Fruit fly (Drosophila melanogaster): Measurements from ENCODE around the gene CG5953.

Gene CG5953

DNA sequence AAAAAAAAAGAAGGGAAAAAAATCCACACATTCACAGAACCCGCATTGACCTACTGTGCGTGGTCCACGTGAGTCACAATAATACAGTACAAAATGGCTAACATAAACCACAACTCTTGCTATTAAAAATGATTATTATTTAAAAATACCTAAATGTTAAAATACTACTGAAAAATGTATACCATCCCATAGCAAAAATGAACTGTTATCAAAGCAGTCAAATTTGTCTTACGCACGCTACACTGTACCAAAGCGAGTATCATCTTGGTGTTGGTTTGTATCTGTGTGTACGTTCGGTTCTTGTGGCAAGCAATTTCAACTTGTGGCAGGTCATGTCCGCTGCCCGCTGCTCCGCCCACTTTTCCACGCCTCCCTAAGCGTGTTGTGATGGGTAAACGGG, 32.2 kb downstream of the CG5953 start:
- TF ChIP-seq ac (GFP tag; optimal IDR thresholded peaks at IDR 0.05) (peak; percentile 61), mam (GFP tag; optimal IDR thresholded peaks at IDR 0.05) (peak; percentile 82), pan (optimal IDR thresholded peaks at IDR 0.05) (no peak), pan (GFP tag; optimal IDR thresholded peaks at IDR 0.05 in 1 of 2, IDR thresholded peaks at IDR 0.05 in 1 of 2) (peak in 1 of 2 experiments; percentile 94), HLH54F (GFP tag; optimal IDR thresholded peaks at IDR 0.05) (peak; percentile 69), Sry-β (GFP tag; optimal IDR thresholded peaks at IDR 0.05) (no peak), CG10462 (GFP tag; optimal IDR thresholded peaks at IDR 0.05) (peak; percentile 71), H2.0 (GFP tag; IDR thresholded peaks at IDR 0.05) (peak; percentile 89), CG13894 (tag; optimal IDR thresholded peaks at IDR 0.05) (peak; percentile 79), tll (GFP tag; optimal IDR thresholded peaks at IDR 0.05) (peak in 1 of 2 experiments; percentile 57), fu2 (GFP tag; optimal IDR thresholded peaks at IDR 0.05) (peak; percentile 60), CG14667 (GFP tag; IDR thresholded peaks at IDR 0.05) (peak; percentile 92), TFAM (GFP tag; optimal IDR thresholded peaks at IDR 0.05) (no peak), chif (GFP tag; optimal IDR thresholded peaks at IDR 0.05) (peak; percentile 80 to 90), CG1603 (tag; optimal IDR thresholded peaks at IDR 0.05) (peak; percentile 96), CG1792 (GFP tag; optimal IDR thresholded peaks at IDR 0.05) (peak; percentile 78), CG8388 (GFP tag; optimal IDR thresholded peaks at IDR 0.05) (peak; percentile 85), Nf-YC (tag; optimal IDR thresholded peaks at IDR 0.05) (peak; percentile 52), fd3F (GFP tag; optimal IDR thresholded peaks at IDR 0.05) (peak; percentile 82), org-1 (GFP tag; optimal IDR thresholded peaks at IDR 0.05) (peak; percentile 87), HLHmδ (GFP tag; optimal IDR thresholded peaks at IDR 0.05) (no peak), CG31388 (GFP tag; optimal IDR thresholded peaks at IDR 0.05) (peak; percentile 70), pita (GFP tag; optimal IDR thresholded peaks at IDR 0.05) (no peak), Deaf1 (tag; optimal IDR thresholded peaks at IDR 0.05) (peak; percentile 65), Abd-B (GFP tag; optimal IDR thresholded peaks at IDR 0.05) (peak; percentile 81), CG10321 (GFP tag; IDR thresholded peaks at IDR 0.05) (peak; percentile 39; the same call in 1 of the 2 replicates), CG1233 (GFP tag; optimal IDR thresholded peaks at IDR 0.05) (peak; percentile 84), Fer2 (tag; optimal IDR thresholded peaks at IDR 0.05) (peak; percentile 53), gsb (GFP tag; IDR thresholded peaks at IDR 0.05) (peak; percentile 83), stc (GFP tag; IDR thresholded peaks at IDR 0.05) (peak; percentile 91), Stat92E (GFP tag; optimal IDR thresholded peaks at IDR 0.05) (peak in 1 of 3 experiments; percentile 64), CG4854 (GFP tag; optimal IDR thresholded peaks at IDR 0.05) (peak; percentile 74), dmrt99B (tag; optimal IDR thresholded peaks at IDR 0.05) (peak; percentile 93), bcd (GFP tag; optimal IDR thresholded peaks at IDR 0.05) (peak; percentile 74), otp (GFP tag; IDR thresholded peaks at IDR 0.05) (peak; percentile 94), CG16779 (GFP tag; IDR thresholded peaks at IDR 0.05) (peak; percentile 70), Ets97D (GFP tag; optimal IDR thresholded peaks at IDR 0.05) (peak; percentile 67), CG34376 (GFP tag; optimal IDR thresholded peaks at IDR 0.05) (peak; percentile 72), CG8924 (tag; optimal IDR thresholded peaks at IDR 0.05) (peak; percentile 91), CG7271 (tag; optimal IDR thresholded peaks at IDR 0.05) (peak; percentile 67), Aef1 (GFP tag; IDR thresholded peaks at IDR 0.05) (peak; percentile 88), CG16863 (GFP tag; optimal IDR thresholded peaks at IDR 0.05) (peak; percentile 77), nom (GFP tag; optimal IDR thresholded peaks at IDR 0.05) (peak; percentile 72), CG11093 (GFP tag; IDR thresholded peaks at IDR 0.05) (peak; percentile 93), Bgb (GFP tag; IDR thresholded peaks at IDR 0.05; ENCODE audit: partially characterized antibody) (no peak), Xbp1 (GFP tag; optimal IDR thresholded peaks at IDR 0.05) (peak; percentile 89), CG30403 (GFP tag; optimal IDR thresholded peaks at IDR 0.05) (peak; percentile 89), CG33557 (GFP tag; optimal IDR thresholded peaks at IDR 0.05) (peak; percentile 92), CG8290 (GFP tag; optimal IDR thresholded peaks at IDR 0.05) (peak; percentile 72), CG8290 (tag; optimal IDR thresholded peaks at IDR 0.05) (peak; percentile 50 to 95)
